Worm (Caenorhabditis elegans): Measurements from ENCODE around the gene cdkl-1.

cdkl-1 gene

ce11 chrV:11059180-11059579 is 39.5 kb upstream of the cdkl-1 start, which contains the start of gene T04C12.1:
Gene T04C12.1, minus strand, starts transcription at chrV:11059269.
- TF ChIP-seq sma-9 (GFP tag; optimal IDR thresholded peaks at IDR 0.05) (peak; percentile 9), sma-9 (tag; optimal IDR thresholded peaks at IDR 0.05) (no peak), nhr-25 (tag; optimal IDR thresholded peaks at IDR 0.05) (peak; percentile 29), mab-5 (tag; optimal IDR thresholded peaks at IDR 0.05) (no peak), ama-1 (optimal IDR thresholded peaks at IDR 0.05) (peak; percentile 56), ceh-82 (tag; optimal IDR thresholded peaks at IDR 0.05) (no peak)

DNA sequence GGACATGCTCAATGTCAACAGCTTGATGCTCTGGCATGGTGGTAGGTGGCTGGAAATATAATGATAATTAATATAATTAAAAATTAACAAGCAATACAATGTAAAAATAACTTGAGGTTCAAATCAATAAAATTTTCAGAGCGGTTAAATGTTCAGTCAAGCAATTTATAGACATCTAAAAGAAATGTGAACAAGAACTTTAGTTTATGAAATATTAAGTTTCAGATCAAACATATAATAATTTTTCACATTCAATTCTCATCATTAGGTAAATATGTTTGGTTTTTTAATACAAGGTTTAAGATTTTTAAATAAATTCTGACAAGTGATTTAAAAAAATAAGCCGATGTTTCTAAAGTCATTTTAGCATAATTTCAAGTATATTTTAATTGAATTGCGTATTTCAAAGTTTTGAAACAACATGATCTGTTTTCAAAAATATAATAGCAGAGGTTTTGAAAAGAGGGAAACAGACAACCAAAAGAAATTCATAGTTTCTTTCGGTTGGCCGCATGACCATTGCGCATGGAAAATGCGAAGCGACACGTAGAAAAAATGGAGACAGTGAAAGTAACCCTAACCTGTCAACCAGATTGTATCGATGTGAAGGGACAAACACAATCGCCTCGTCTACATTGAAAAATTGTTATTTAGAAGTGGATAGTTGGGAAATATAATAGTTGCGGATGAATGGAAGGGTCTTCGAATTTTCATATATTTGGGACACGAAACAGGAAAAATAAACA is 38.3 kb upstream of the cdkl-1 start, which contains the start of gene T04C12.11:
Gene T04C12.11, minus strand, starts transcription at position 51 of the 746 bp plus-strand sequence.
- TF ChIP-seq nhr-129 (tag; optimal IDR thresholded peaks at IDR 0.05) (peak; percentile 58), snpc-4 (tag; optimal IDR thresholded peaks at IDR 0.05) (no peak), nhr-12 (tag; optimal IDR thresholded peaks at IDR 0.05) (no peak), blmp-1 (tag; optimal IDR thresholded peaks at IDR 0.05; ENCODE audit: insufficient read depth) (peak; percentile 95), nhr-6 (tag; optimal IDR thresholded peaks at IDR 0.05) (peak; percentile 13), nhr-25 (tag; optimal IDR thresholded peaks at IDR 0.05) (peak; percentile 64), ceh-16 (tag; optimal IDR thresholded peaks at IDR 0.05) (no peak), egl-27 (tag; optimal IDR thresholded peaks at IDR 0.05) (no peak), fos-1 (tag; optimal IDR thresholded peaks at IDR 0.05) (peak; percentile 12), lin-13 (GFP tag; optimal IDR thresholded peaks at IDR 0.05) (no peak), C34F6.9 (tag; optimal IDR thresholded peaks at IDR 0.05) (no peak), crh-2 (tag; optimal IDR thresholded peaks at IDR 0.05) (peak; percentile 69)

DNA sequence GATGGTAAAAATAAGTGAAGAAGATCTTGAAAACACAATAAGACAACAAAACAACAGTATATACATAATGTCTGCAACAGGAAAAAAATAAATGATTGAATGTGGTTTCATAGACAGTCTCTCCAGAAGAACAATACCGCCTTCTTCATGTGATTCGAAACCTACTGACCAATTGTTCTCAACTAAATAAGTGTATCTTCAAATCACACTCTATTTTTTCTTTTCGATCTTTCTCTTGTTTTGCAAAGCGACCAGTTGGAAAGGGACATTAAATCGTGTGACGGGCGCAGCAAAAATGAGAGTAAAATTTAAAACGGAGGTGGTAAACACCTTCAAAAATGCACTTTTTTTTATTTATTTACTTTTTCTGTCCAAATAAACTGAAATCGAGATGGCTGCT is 36.8 kb upstream of the cdkl-1 start:
- no peak for TF ChIP-seq gmeb-1 (tag; optimal IDR thresholded peaks at IDR 0.05)
- peak; percentile 23 for TF ChIP-seq nhr-25 (tag; optimal IDR thresholded peaks at IDR 0.05)
- TF ChIP-seq mdl-1 (tag; optimal IDR thresholded peaks at IDR 0.05) = no peak
- TF ChIP-seq nhr-12 (tag; optimal IDR thresholded peaks at IDR 0.05) = no peak
- TF ChIP-seq ceh-16 (tag; optimal IDR thresholded peaks at IDR 0.05) = no peak
- no peak for TF ChIP-seq snpc-4 (tag; optimal IDR thresholded peaks at IDR 0.05)
- TF ChIP-seq nhr-129 (tag; optimal IDR thresholded peaks at IDR 0.05) = peak; percentile 6
- TF ChIP-seq ceh-82 (tag; optimal IDR thresholded peaks at IDR 0.05) = no peak
- TF ChIP-seq F13H6.1 (tag; optimal IDR thresholded peaks at IDR 0.05) = no peak

ce11 chrV:11063115-11063514 is 35.6 kb upstream of the cdkl-1 start, which contains the start of gene T04C12.9:
Gene T04C12.9, minus strand, starts transcription at chrV:11063215.
- TF ChIP-seq dmd-4 (tag; optimal IDR thresholded peaks at IDR 0.05) (no peak), F13H6.1 (tag; optimal IDR thresholded peaks at IDR 0.05) (no peak), unc-55 (GFP tag; optimal IDR thresholded peaks at IDR 0.05) (peak; percentile 34), nhr-21 (tag; optimal IDR thresholded peaks at IDR 0.05) (no peak), gmeb-1 (tag; optimal IDR thresholded peaks at IDR 0.05) (no peak), lin-13 (GFP tag; optimal IDR thresholded peaks at IDR 0.05) (no peak)

DNA sequence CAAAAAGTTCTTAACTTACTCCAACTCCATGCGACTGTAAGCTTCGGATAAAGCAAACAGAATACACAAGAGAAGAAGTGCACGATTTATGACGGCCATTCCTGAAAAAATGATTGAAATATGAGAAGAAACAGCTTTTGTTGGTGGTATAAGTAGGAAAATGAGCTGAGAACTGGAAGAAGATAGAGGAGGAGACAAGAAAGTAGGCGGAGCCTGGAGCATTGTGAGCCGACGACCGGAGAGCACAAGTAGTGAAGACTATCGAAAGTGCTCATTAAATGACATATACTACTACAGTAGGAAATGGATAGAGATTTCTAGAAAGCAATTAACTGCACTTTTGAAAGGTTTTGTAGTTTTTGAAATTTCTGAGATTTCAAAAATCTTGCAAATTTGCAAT is 33.2 kb upstream of the cdkl-1 start, which contains the start of gene nlp-80:
Gene nlp-80, minus strand, starts transcription at position 101 of the 400 bp plus-strand sequence.
- no peak for TF ChIP-seq crh-2 (tag; optimal IDR thresholded peaks at IDR 0.05)
- TF ChIP-seq unc-62 (GFP tag; optimal IDR thresholded peaks at IDR 0.05) = no peak
- no peak for TF ChIP-seq unc-55 (GFP tag; optimal IDR thresholded peaks at IDR 0.05)
- no peak for TF ChIP-seq nhr-77 (tag; optimal IDR thresholded peaks at IDR 0.05)

- TF ChIP-seq elt-1 (tag; optimal IDR thresholded peaks at IDR 0.05) = no peak
- peak; percentile 86 for TF ChIP-seq fos-1 (tag; optimal IDR thresholded peaks at IDR 0.05)
- no peak for TF ChIP-seq nhr-6 (tag; optimal IDR thresholded peaks at IDR 0.05)
- no peak for TF ChIP-seq zag-1 (tag; optimal IDR thresholded peaks at IDR 0.05)
- TF ChIP-seq ztf-11 (tag; optimal IDR thresholded peaks at IDR 0.05) = no peak
- no peak for TF ChIP-seq aly-2 (tag; optimal IDR thresholded peaks at IDR 0.05)
- TF ChIP-seq mdl-1 (tag; optimal IDR thresholded peaks at IDR 0.05) = peak in 1 of 2 experiments; percentile 33
- TF ChIP-seq nhr-237 (tag; optimal IDR thresholded peaks at IDR 0.05) = no peak
- no peak for TF ChIP-seq nhr-77 (tag; optimal IDR thresholded peaks at IDR 0.05)
- TF ChIP-seq nhr-129 (tag; optimal IDR thresholded peaks at IDR 0.05) = no peak
- TF ChIP-seq ztf-4 (tag; optimal IDR thresholded peaks at IDR 0.05) = no peak
- TF ChIP-seq mbf-1 (tag; optimal IDR thresholded peaks at IDR 0.05) = no peak
- no peak for TF ChIP-seq ceh-82 (tag; optimal IDR thresholded peaks at IDR 0.05)
- peak; percentile 15 for TF ChIP-seq egl-27 (tag; optimal IDR thresholded peaks at IDR 0.05)
- no peak for TF ChIP-seq C34F6.9 (tag; optimal IDR thresholded peaks at IDR 0.05)
- TF ChIP-seq ceh-16 (tag; optimal IDR thresholded peaks at IDR 0.05) = no peak
- no peak for TF ChIP-seq nhr-12 (tag; optimal IDR thresholded peaks at IDR 0.05)
- TF ChIP-seq sma-3 (GFP tag; optimal IDR thresholded peaks at IDR 0.05) = peak; percentile 11
- TF ChIP-seq alr-1 (tag; optimal IDR thresholded peaks at IDR 0.05) = no peak
- TF ChIP-seq lsy-2 (tag; optimal IDR thresholded peaks at IDR 0.05) = peak in 1 of 2 experiments; percentile 46
- no peak for TF ChIP-seq elt-3 (tag; optimal IDR thresholded peaks at IDR 0.05)
- no peak for TF ChIP-seq unc-39 (tag; optimal IDR thresholded peaks at IDR 0.05)
- TF ChIP-seq unc-55 (GFP tag; optimal IDR thresholded peaks at IDR 0.05) = no peak
- TF ChIP-seq lin-39 (tag; optimal IDR thresholded peaks at IDR 0.05) = no peak
- no peak for TF ChIP-seq peb-1 (tag; optimal IDR thresholded peaks at IDR 0.05)
- no peak for TF ChIP-seq lin-13 (GFP tag; optimal IDR thresholded peaks at IDR 0.05)
- TF ChIP-seq nhr-21 (tag; optimal IDR thresholded peaks at IDR 0.05) = peak; percentile 5
- TF ChIP-seq snpc-4 (tag; optimal IDR thresholded peaks at IDR 0.05) = no peak
- TF ChIP-seq ztf-1 (GFP tag; conservative IDR thresholded peaks at IDR 0.05) = no peak
Measured at ce11 chrV:11069277-11069676, 29.4 kb upstream of the cdkl-1 start, which contains the start of gene T04C12.8. Gene T04C12.8, minus strand, starts transcription at chrV:11069358.
